Fruit fly (Drosophila melanogaster): ENCODE results near the gene santa-maria.

The santa-maria gene

dm6 chr2L:7426326-7427066 is 24.5 kb downstream of the santa-maria start, which contains the start of gene muc (continued):
- TF ChIP-seq CG6175 (GFP tag; IDR thresholded peaks at IDR 0.05) (no peak), Myb (GFP tag; optimal IDR thresholded peaks at IDR 0.05) (peak; percentile 54), Hr78 (GFP tag; optimal IDR thresholded peaks at IDR 0.05) (peak in 1 of 2 experiments; percentile 16), CG9727 (GFP tag; optimal IDR thresholded peaks at IDR 0.05) (peak; percentile 11), Nf-YC (tag; optimal IDR thresholded peaks at IDR 0.05) (no peak), gcm2 (GFP tag; optimal IDR thresholded peaks at IDR 0.05) (no peak), sens (GFP tag) (peak; percentile 90), z (GFP tag; IDR thresholded peaks at IDR 0.05) (no peak), fd3F (GFP tag; optimal IDR thresholded peaks at IDR 0.05) (no peak), CG9437 (GFP tag; optimal IDR thresholded peaks at IDR 0.05) (peak; percentile 61), Awh (GFP tag; IDR thresholded peaks at IDR 0.05) (no peak), Hand (GFP tag; optimal IDR thresholded peaks at IDR 0.05) (no peak), Chrac-16 (GFP tag; optimal IDR thresholded peaks at IDR 0.05) (peak; percentile 43), CG17802 (tag; optimal IDR thresholded peaks at IDR 0.05) (peak; percentile 79), lov (optimal IDR thresholded peaks at IDR 0.05) (no peak), lov (GFP tag; IDR thresholded peaks at IDR 0.05) (no peak), disco-r (GFP tag; optimal IDR thresholded peaks at IDR 0.05) (no peak), CG8290 (GFP tag; optimal IDR thresholded peaks at IDR 0.05) (no peak), CG8290 (tag; optimal IDR thresholded peaks at IDR 0.05) (peak in 1 of 2 experiments; percentile 73), CG3838 (GFP tag; optimal IDR thresholded peaks at IDR 0.05) (no peak), repo (GFP tag; optimal IDR thresholded peaks at IDR 0.05) (no peak), CG17912 (GFP tag; optimal IDR thresholded peaks at IDR 0.05) (no peak), CG4282 (GFP tag; optimal IDR thresholded peaks at IDR 0.05) (no peak), vfl (GFP tag; optimal IDR thresholded peaks at IDR 0.05) (no peak), da (GFP tag; optimal IDR thresholded peaks at IDR 0.05) (no peak), CG16779 (GFP tag; IDR thresholded peaks at IDR 0.05) (no peak), Xrp1 (GFP tag; IDR thresholded peaks at IDR 0.05) (peak; percentile 41; the same call in 1 of the 2 replicates), CTCF (GFP tag; optimal IDR thresholded peaks at IDR 0.05) (no peak), trem (tag; optimal IDR thresholded peaks at IDR 0.05) (peak; percentile 49), CG8924 (tag; optimal IDR thresholded peaks at IDR 0.05) (peak; percentile 41), CG11085 (GFP tag; IDR thresholded peaks at IDR 0.05) (0 out of 2 replicates have a peak, but pooled peaks have one; percentile 12), CG13424 (tag; optimal IDR thresholded peaks at IDR 0.05) (peak; percentile 48), Lpt (GFP tag; optimal IDR thresholded peaks at IDR 0.05) (no peak), NC2β (GFP tag; optimal IDR thresholded peaks at IDR 0.05) (peak; percentile 21), CG10267 (tag; optimal IDR thresholded peaks at IDR 0.05) (peak; percentile 39), bsh (GFP tag; optimal IDR thresholded peaks at IDR 0.05) (peak in 1 of 2 experiments; percentile 31), CG34376 (GFP tag; optimal IDR thresholded peaks at IDR 0.05) (no peak), CG1832 (GFP tag; optimal IDR thresholded peaks at IDR 0.05) (no peak), Dref (GFP tag; IDR thresholded peaks at IDR 0.05) (peak; percentile 46), bab2 (GFP tag; optimal IDR thresholded peaks at IDR 0.05) (peak; percentile 26), Jarid2 (GFP tag; optimal IDR thresholded peaks at IDR 0.05) (no peak), emc (GFP tag; optimal IDR thresholded peaks at IDR 0.05) (no peak), CG6654 (GFP tag; optimal IDR thresholded peaks at IDR 0.05) (no peak), CG16815 (GFP tag; optimal IDR thresholded peaks at IDR 0.05) (peak; percentile 4), tio (GFP tag; optimal IDR thresholded peaks at IDR 0.05) (peak; percentile 42), NK7.1 (GFP tag; optimal IDR thresholded peaks at IDR 0.05) (no peak), Sry-δ (GFP tag; optimal IDR thresholded peaks at IDR 0.05) (peak; percentile 70), Lhr (GFP tag; optimal IDR thresholded peaks at IDR 0.05) (peak; percentile 90), E2f2 (GFP tag; IDR thresholded peaks at IDR 0.05) (peak; percentile 60), corto (GFP tag; optimal IDR thresholded peaks at IDR 0.05) (no peak), CG6254 (GFP tag; optimal IDR thresholded peaks at IDR 0.05) (no peak)
